Worm (Caenorhabditis elegans) whole organism, midembryonic: ENCODE measurements around the gene F11C7.7.

Experiments used
- flt-1 ChIP-seq: fragments of 200-800 bp; sonication (Bioruptor generic); IDR thresholded peaks from 2 replicates; pipeline ENCODE4 v1.3.6; 2022; ENCODE audit warnings: missing genetic modification characterization, missing compliant biosample characterization
- klf-2 ChIP-seq: fragments of 200-800 bp; sonication (Bioruptor generic); conservative IDR thresholded peaks from 2 replicates; pipeline ENCODE4 v1.3.6; 2022; ENCODE audit warnings: missing genetic modification reagents, missing genetic modification characterization, missing compliant biosample characterization
- ztf-23 ChIP-seq: fragments of 200-800 bp; sonication (Bioruptor generic); IDR thresholded peaks from 2 replicates; pipeline ENCODE4 v1.3.6; 2022; ENCODE audit warnings: missing genetic modification reagents, missing genetic modification characterization, missing compliant biosample characterization

DNA sequence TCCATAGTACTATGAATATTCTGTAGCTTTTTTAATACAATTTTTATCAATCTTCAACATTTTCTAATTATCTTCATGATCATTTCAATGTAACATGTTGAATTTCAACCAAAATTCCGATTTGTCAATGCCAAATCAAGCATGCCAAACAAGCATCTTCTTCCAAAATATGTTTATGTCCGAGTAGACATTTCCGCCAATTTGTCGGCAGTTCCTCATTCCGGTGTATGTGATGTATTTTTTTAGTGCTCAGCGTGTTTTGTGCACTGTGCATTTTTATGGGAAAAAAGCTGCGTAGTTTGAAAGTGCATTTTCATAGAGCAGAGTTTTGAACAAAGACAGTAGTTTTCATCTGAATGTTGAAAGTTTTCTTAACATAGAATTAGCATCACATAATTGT, 49.0 kb upstream of the F11C7.7 start:
- no peak for TF ChIP-seq ztf-23
- no peak for TF ChIP-seq flt-1
- no peak for TF ChIP-seq klf-2
